Fruit fly (Drosophila melanogaster) Kc167 (cell line): ENCODE data around the gene CG42780.

Experiments used
- Myc ChIP-seq: fragments of >200 bp; optimal IDR thresholded peaks from 2 replicates; lab custom pipeline; 2017; ENCODE audit warnings: missing external identifiers
- Sin3A ChIP-seq: fragments of >200 bp; optimal IDR thresholded peaks from 2 replicates; lab custom pipeline; 2018; ENCODE audit warnings: missing external identifiers
- h ChIP-seq: fragments of >200 bp; optimal IDR thresholded peaks from 3 replicates; lab custom pipeline; 2018; ENCODE audit warnings: missing external identifiers
- insv ChIP-seq: fragments of >200 bp; optimal IDR thresholded peaks from 3 replicates; lab custom pipeline; 2018; ENCODE audit warnings: missing external identifiers
- psq ChIP-seq: fragments of >200 bp; optimal IDR thresholded peaks from 2 replicates; lab custom pipeline; 2017; ENCODE audit warnings: missing external identifiers
- ttk ChIP-seq: sonication (Bioruptor generic); optimal IDR thresholded peaks from 2 replicates; lab custom pipeline; 2017; ENCODE audit warnings: missing external identifiers

CG42780 gene

dm6 chrX:7306538-7307477 is 25.2 kb downstream of the CG42780 start:
- no peak for TF ChIP-seq psq (lab: Kevin White, UChicago)
- TF ChIP-seq Myc = no peak
- TF ChIP-seq ttk = no peak
- TF ChIP-seq h = no peak
- TF ChIP-seq Sin3A = no peak
- TF ChIP-seq insv = no peak

DNA sequence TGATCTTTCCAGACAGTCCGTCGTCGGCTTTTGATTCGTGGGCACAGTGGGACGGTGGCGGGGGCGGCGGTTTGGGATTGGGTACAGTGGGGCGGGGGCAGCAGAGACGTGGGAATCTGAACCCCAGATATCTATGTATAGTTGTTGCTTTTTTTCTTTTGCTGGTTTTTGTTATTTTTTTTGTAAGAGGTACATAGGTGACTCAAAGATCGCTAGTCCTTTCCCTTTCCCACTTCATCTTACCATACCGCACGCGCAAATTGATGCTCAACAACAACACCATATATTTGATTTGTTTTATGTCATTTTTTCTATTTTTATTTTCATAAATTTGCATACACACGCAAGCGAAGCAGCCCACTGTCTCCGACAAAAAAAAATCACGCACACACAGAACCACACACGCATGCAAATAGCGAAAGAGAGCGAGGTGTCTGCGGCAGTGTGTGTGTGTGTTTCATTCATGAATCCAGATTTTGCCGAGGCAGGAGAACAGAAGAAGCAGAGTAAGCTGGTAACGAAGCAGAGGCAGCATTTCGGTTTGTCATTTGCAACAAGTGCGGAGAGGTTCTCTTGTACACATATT is 26.1 kb downstream of the CG42780 start:
- no peak for TF ChIP-seq Myc

- TF ChIP-seq ttk (no peak), h (no peak), insv (no peak)
Measured at dm6 chrX:7304798-7305447, 27.1 kb downstream of the CG42780 start.

DNA sequence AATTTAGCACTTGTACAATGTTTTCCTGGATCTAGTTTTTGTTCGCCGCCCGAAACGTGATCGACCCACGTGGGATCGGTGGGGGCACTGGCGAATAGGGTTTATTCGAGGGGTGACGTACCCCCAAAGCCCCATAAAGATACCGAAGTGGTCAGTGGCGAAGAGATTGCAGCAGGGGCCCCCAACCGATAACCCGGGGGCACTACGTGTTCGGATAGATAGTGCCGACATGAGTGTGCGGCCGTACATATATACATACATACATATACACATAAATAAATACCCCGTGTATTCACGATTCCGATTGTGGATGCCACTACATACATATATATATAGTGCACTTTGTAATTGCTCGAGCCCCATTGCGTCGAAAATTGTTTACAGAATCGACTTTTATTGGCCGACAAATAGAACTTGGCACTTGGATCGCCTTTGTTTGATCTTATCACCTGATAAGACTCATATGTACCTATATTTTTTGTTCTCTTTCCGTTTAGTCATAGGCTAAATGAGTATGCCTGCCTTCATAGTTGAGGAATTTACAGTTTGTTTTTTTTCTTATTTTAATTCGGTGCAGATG is 28.1 kb downstream of the CG42780 start:
- TF ChIP-seq Myc = no peak

DNA sequence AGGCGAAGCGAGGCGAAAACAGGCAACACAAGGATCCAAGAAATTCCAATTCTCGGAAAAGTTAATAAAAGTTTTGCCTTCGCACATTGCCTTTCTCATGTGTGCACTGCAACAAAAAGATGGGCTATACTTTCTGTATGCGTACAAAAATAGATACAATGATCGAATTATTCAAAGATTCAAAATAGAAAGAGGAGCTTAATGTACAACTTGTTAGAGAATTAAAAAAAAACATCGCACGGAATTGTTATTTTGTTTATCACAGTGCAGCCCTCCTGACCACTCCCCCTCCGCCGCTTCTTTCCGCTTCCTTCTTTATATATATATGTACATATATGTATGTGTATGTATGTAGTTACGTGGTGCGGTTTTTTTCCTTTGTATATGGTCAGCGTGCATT is 29.7 kb downstream of the CG42780 start:
- TF ChIP-seq h = no peak
- TF ChIP-seq psq (lab: Kevin White, UChicago) = no peak
- no peak for TF ChIP-seq Sin3A
- TF ChIP-seq insv = no peak
- TF ChIP-seq Myc = no peak
- no peak for TF ChIP-seq ttk

- TF ChIP-seq Sin3A (no peak), insv (no peak), ttk (no peak), psq (lab: Kevin White, UChicago) (no peak), Myc (no peak), h (no peak)
Measured at dm6 chrX:7301351-7302328, 30.4 kb downstream of the CG42780 start.

- TF ChIP-seq Myc = no peak
- TF ChIP-seq Sin3A = no peak
- TF ChIP-seq ttk = no peak
- TF ChIP-seq insv = no peak
- TF ChIP-seq h = no peak
- TF ChIP-seq psq (lab: Kevin White, UChicago) = no peak
Measured at dm6 chrX:7300722-7301350, 31.2 kb downstream of the CG42780 start.

DNA sequence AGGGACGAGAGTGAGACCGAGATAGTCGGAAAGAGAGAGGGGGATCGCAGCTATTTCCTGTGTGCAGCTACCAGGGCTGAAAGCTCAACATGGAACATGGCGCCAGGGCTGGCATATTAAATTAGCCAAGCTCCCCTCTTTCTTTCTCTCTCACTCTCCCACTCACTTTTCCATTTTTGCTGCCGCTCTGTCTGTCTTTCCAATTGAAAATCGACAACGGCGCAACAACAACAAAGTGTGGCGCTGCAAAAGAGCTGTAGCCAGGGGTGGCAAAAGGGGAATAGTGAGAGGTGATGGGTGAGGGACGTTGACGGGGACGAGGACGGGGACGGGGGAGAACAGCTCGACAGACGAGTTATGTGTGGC is 31.7 kb downstream of the CG42780 start:
- TF ChIP-seq Myc = no peak
- no peak for TF ChIP-seq Sin3A
- TF ChIP-seq insv = no peak
- no peak for TF ChIP-seq h
- TF ChIP-seq psq (lab: Kevin White, UChicago) = no peak
- TF ChIP-seq ttk = no peak

DNA sequence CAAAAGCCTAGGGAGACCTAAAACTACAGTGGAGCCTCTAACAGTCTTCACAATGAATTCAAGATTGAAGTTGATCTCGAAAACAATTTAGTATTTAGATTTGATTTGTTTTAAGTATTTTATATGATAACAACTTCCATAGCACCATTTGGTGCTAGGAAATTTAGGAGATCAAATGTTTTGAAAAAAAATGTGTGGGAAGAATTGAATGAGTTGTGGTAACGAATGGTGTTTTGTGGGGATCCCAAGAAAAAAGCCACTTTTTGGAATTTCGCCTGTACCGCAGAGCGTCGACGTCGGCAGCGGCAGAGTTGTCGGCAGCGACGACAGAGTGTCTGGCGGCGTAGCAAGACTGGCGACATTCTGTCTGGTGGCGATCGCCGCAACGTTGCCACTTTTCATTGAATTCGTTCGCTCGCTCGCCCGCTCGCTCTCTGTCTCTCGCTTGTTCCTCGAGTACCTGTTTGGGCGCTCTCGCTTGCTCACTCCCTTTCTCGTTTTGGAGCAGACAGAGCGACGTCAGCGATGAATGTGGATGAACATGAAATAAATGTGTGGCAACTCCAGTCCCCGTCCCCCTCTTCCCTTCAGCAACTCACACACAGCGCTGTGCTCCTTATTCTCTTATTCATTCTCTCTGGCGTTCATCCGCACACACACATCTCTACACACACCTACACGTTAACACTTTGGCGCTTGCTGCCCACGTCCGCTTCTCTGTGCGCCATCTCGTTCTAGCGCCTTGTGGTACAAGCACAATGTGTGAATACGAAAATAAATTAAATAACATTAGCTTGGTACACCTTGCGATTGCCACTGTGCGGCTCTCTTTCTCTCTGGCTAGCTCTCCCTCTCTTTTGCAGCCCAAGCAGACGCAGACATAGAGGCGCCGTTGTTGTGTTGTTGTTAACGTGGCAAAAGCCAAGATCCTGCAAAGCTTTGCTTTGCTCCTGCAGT is 32.3 kb downstream of the CG42780 start:
- no peak for TF ChIP-seq psq (lab: Kevin White, UChicago)
- TF ChIP-seq insv = no peak

DNA sequence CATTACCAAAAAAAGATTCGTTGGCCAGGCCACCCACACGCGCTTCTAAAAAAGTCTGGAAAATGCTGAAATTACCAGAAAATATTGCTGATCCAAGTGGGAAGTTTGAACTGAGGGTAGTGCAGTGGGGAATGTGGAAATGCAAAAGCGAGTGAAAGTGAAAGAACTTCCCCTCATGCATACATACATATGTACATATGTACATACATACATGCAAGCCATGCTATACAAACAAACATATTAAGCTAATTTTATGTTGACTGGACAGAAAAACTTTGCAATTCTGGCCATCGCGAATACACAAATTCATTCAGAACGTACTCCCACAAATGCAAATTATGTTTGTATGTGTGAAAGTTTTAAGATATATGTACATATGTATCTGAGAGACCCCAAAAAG is 33.7 kb downstream of the CG42780 start:
- TF ChIP-seq psq (lab: Kevin White, UChicago) (no peak), Myc (no peak), h (no peak), ttk (no peak), insv (no peak), Sin3A (no peak)

dm6 chrX:7296721-7297227 is 35.2 kb downstream of the CG42780 start:
- TF ChIP-seq h (no peak), Myc (no peak), psq (lab: Kevin White, UChicago) (no peak)

- no peak for TF ChIP-seq psq (lab: Kevin White, UChicago)
- no peak for TF ChIP-seq Myc
- no peak for TF ChIP-seq h
Measured at dm6 chrX:7295973-7296372, 36.0 kb downstream of the CG42780 start.
